Fruit fly (Drosophila melanogaster) whole organism, embryonic: ENCODE measurements around the gene CG14212.
A peak's percentile ranks its signal among the peaks of the same experiment; 100 is the strongest.

ENCODE experiments used
- Atf3 ChIP-seq: fragments of 200-800 bp; sonication (Bioruptor generic); optimal IDR thresholded peaks from 3 replicates; lab custom pipeline; 2016; ENCODE audit warnings: missing biosample characterization, missing genetic modification characterization
- CG10209 ChIP-seq: fragments of 200-800 bp; sonication (Bioruptor generic); optimal IDR thresholded peaks from 3 replicates; lab custom pipeline; 2017; ENCODE audit warnings: missing biosample characterization, mild to moderate bottlenecking, missing genetic modification characterization, missing genetic modification reagents
- CG10321 ChIP-seq: fragments of 200-800 bp; sonication (Bioruptor generic); IDR thresholded peaks from 2 replicates; pipeline ENCODE4 v1.3.6; 2022; ENCODE audit warnings: missing biosample characterization, missing genetic modification characterization
- CG10654 ChIP-seq: fragments of 200-800 bp; sonication (Bioruptor generic); optimal IDR thresholded peaks from 2 replicates; lab custom pipeline; 2016; ENCODE audit warnings: missing biosample characterization, missing genetic modification characterization
- CG10959 ChIP-seq: fragments of 200-800 bp; sonication (Bioruptor generic); IDR thresholded peaks from 2 replicates; pipeline ENCODE4 v1.3.6; 2022; ENCODE audit warnings: missing biosample characterization, missing genetic modification characterization
- CG10979 ChIP-seq: fragments of 200-800 bp; sonication (Bioruptor generic); optimal IDR thresholded peaks from 2 replicates; lab custom pipeline; 2018; ENCODE audit warnings: missing biosample characterization, mild to moderate bottlenecking, missing genetic modification characterization, moderate library complexity
- CG11398 ChIP-seq: fragments of 200-800 bp; sonication (Bioruptor generic); optimal IDR thresholded peaks from 2 replicates; lab custom pipeline; 2016; ENCODE audit warnings: missing biosample characterization, missing genetic modification characterization
- CG11504 ChIP-seq: fragments of 200-800 bp; sonication (Bioruptor generic); optimal IDR thresholded peaks from 3 replicates; lab custom pipeline; 2019; ENCODE audit warnings: missing biosample characterization, mild to moderate bottlenecking, missing genetic modification characterization, moderate library complexity
- CG12299 ChIP-seq: fragments of 200-800 bp; sonication (Bioruptor generic); optimal IDR thresholded peaks from 2 replicates; lab custom pipeline; 2018; ENCODE audit warnings: missing biosample characterization, mild to moderate bottlenecking, missing genetic modification characterization
- CG12744 ChIP-seq: fragments of 200-800 bp; sonication (Bioruptor generic); optimal IDR thresholded peaks from 2 replicates; lab custom pipeline; 2016; ENCODE audit warnings: missing biosample characterization, missing genetic modification characterization
- CG13424 ChIP-seq: fragments of 200-800 bp; sonication (Bioruptor generic); optimal IDR thresholded peaks from 2 replicates; lab custom pipeline; 2019; ENCODE audit warnings: missing biosample characterization, mild to moderate bottlenecking, missing genetic modification characterization, moderate library complexity
- CG13624 ChIP-seq: fragments of 200-800 bp; sonication (Bioruptor generic); optimal IDR thresholded peaks from 2 replicates; lab custom pipeline; 2016; ENCODE audit warnings: missing biosample characterization, missing genetic modification characterization
- CG14441 ChIP-seq: fragments of 200-800 bp; sonication (Bioruptor generic); IDR thresholded peaks from 2 replicates; pipeline ENCODE4 v1.3.6; 2022; ENCODE audit warnings: missing biosample characterization, missing genetic modification characterization
- CG17829 ChIP-seq: fragments of 200-800 bp; optimal IDR thresholded peaks from 2 replicates; lab custom pipeline; 2019; ENCODE audit warnings: missing biosample characterization, mild to moderate bottlenecking, missing genetic modification characterization, moderate library complexity
- CG17912 ChIP-seq: fragments of 200-800 bp; sonication (Bioruptor generic); optimal IDR thresholded peaks from 2 replicates; lab custom pipeline; 2018; ENCODE audit warnings: missing biosample characterization, mild to moderate bottlenecking, missing genetic modification characterization
- CG18476 ChIP-seq: fragments of 200-800 bp; sonication (Bioruptor generic); optimal IDR thresholded peaks from 2 replicates; lab custom pipeline; 2016; ENCODE audit warnings: missing biosample characterization, mild to moderate bottlenecking, missing genetic modification characterization
- CG31441 ChIP-seq: fragments of 200-800 bp; sonication (Bioruptor generic); IDR thresholded peaks from 2 replicates; pipeline ENCODE4 v1.3.6; 2022; ENCODE audit warnings: missing biosample characterization, missing genetic modification characterization
- CG3726 ChIP-seq: fragments of 200-800 bp; sonication (Bioruptor generic); IDR thresholded peaks from 3 replicates; pipeline ENCODE4, ENCODE4 v1.3.6; 2022; ENCODE audit warnings: missing biosample characterization, missing genetic modification characterization
- CG4282 ChIP-seq: fragments of 200-800 bp; sonication (Bioruptor generic); optimal IDR thresholded peaks from 2 replicates; lab custom pipeline; 2016; ENCODE audit warnings: missing biosample characterization, missing genetic modification characterization
- CG6791 ChIP-seq: fragments of 200-800 bp; sonication (Bioruptor generic); IDR thresholded peaks from 3 replicates; pipeline ENCODE4 v1.3.6; 2022; ENCODE audit warnings: missing biosample characterization, missing genetic modification characterization; ENCODE audit not compliant: partially characterized antibody
- CG8089 ChIP-seq: fragments of 200-800 bp; sonication (Bioruptor generic); optimal IDR thresholded peaks from 3 replicates; lab custom pipeline; 2016; ENCODE audit warnings: missing biosample characterization, missing genetic modification characterization
- Dll ChIP-seq: fragments of 200-800 bp; sonication (Bioruptor generic); IDR thresholded peaks from 4 replicates; pipeline ENCODE4 v1.3.6; 2022; ENCODE audit warnings: missing biosample characterization, missing genetic modification characterization; ENCODE audit not compliant: partially characterized antibody
- Drgx ChIP-seq: fragments of 200-800 bp; sonication (Bioruptor generic); IDR thresholded peaks from 2 replicates; pipeline ENCODE4 v1.3.6; 2022; ENCODE audit warnings: missing biosample characterization, missing genetic modification characterization
- H2.0 ChIP-seq: fragments of 200-800 bp; sonication (Bioruptor generic); IDR thresholded peaks from 2 replicates; pipeline ENCODE4 v1.3.6; 2022; ENCODE audit warnings: missing biosample characterization, missing genetic modification characterization
- Hey ChIP-seq: fragments of 200-800 bp; sonication (Bioruptor generic); optimal IDR thresholded peaks from 3 replicates; lab custom pipeline; 2018; ENCODE audit warnings: missing biosample characterization, mild to moderate bottlenecking, missing genetic modification characterization
- Hmx ChIP-seq: fragments of 200-800 bp; sonication (Bioruptor generic); optimal IDR thresholded peaks from 2 replicates; lab custom pipeline; 2016; ENCODE audit warnings: missing biosample characterization, missing genetic modification characterization
- Kr ChIP-seq: fragments of 200-800 bp; sonication (Bioruptor generic); optimal IDR thresholded peaks from 2 replicates; lab custom pipeline; 2017; ENCODE audit warnings: missing biosample characterization, mild to moderate bottlenecking, missing genetic modification characterization
- Pdp1 ChIP-seq, 2 experiments: fragments of 200-800 bp; sonication (Bioruptor generic); optimal IDR thresholded peaks; 3 replicates each; lab custom pipeline; 2016; ENCODE audit warnings: missing biosample characterization in 2 of 2, missing genetic modification characterization in 2 of 2, mild to moderate bottlenecking in 1 of 2, moderate library complexity in 1 of 2
- Six4 ChIP-seq: fragments of 200-800 bp; sonication (Bioruptor generic); optimal IDR thresholded peaks from 2 replicates; lab custom pipeline; 2016; ENCODE audit warnings: missing biosample characterization, missing genetic modification characterization
- bbx ChIP-seq: fragments of 200-800 bp; sonication (Bioruptor generic); IDR thresholded peaks from 2 replicates; pipeline ENCODE4 v1.3.6; 2022; ENCODE audit warnings: missing biosample characterization, missing genetic modification characterization; ENCODE audit not compliant: partially characterized antibody
- bigmax ChIP-seq: fragments of 200-800 bp; sonication (Bioruptor generic); optimal IDR thresholded peaks from 2 replicates; lab custom pipeline; 2018; ENCODE audit warnings: missing biosample characterization, mild to moderate bottlenecking, missing genetic modification characterization
- chm ChIP-seq: fragments of 200-800 bp; sonication (Bioruptor generic); IDR thresholded peaks from 2 replicates; pipeline ENCODE4 v1.3.6; 2022; ENCODE audit warnings: missing biosample characterization, missing genetic modification characterization
- crol ChIP-seq: fragments of 200-800 bp; sonication (Bioruptor generic); IDR thresholded peaks from 2 replicates; pipeline ENCODE4 v1.3.6; 2022; ENCODE audit warnings: missing biosample characterization, missing genetic modification characterization
- da ChIP-seq: fragments of 200-800 bp; sonication (Bioruptor generic); optimal IDR thresholded peaks from 2 replicates; lab custom pipeline; 2016; ENCODE audit warnings: missing biosample characterization, missing genetic modification characterization
- dmrt99B ChIP-seq: fragments of 200-800 bp; sonication (Bioruptor generic); optimal IDR thresholded peaks from 2 replicates; lab custom pipeline; 2018; ENCODE audit warnings: missing biosample characterization, mild to moderate bottlenecking, missing genetic modification characterization, moderate library complexity
- eyg ChIP-seq: fragments of 200-800 bp; sonication (Bioruptor generic); optimal IDR thresholded peaks from 3 replicates; lab custom pipeline; 2016; ENCODE audit warnings: missing biosample characterization, missing genetic modification characterization
- fd96Cb ChIP-seq: fragments of 200-800 bp; sonication (Bioruptor generic); optimal IDR thresholded peaks from 2 replicates; lab custom pipeline; 2018; ENCODE audit warnings: missing biosample characterization, mild to moderate bottlenecking, missing genetic modification characterization, moderate library complexity
- fru ChIP-seq: fragments of >200 bp; optimal IDR thresholded peaks from 2 replicates; lab custom pipeline; 2017
- gro ChIP-seq: fragments of 200-800 bp; sonication (Bioruptor generic); optimal IDR thresholded peaks from 2 replicates; lab custom pipeline; 2016; ENCODE audit warnings: missing biosample characterization, missing genetic modification characterization
- knrl ChIP-seq: fragments of 200-800 bp; sonication (Bioruptor generic); IDR thresholded peaks from 3 replicates; pipeline ENCODE4 v1.3.6; 2022; ENCODE audit warnings: missing biosample characterization, missing genetic modification characterization; ENCODE audit not compliant: partially characterized antibody
- row ChIP-seq: fragments of 200-800 bp; sonication (Bioruptor generic); IDR thresholded peaks from 3 replicates; pipeline ENCODE4 v1.3.6; 2022; ENCODE audit warnings: missing biosample characterization, missing genetic modification characterization
- trh ChIP-seq: fragments of 200-800 bp; sonication (Bioruptor generic); optimal IDR thresholded peaks from 2 replicates; lab custom pipeline; 2016; ENCODE audit warnings: missing biosample characterization, missing genetic modification characterization
- tup ChIP-seq: fragments of 200-800 bp; sonication (Bioruptor generic); optimal IDR thresholded peaks from 2 replicates; lab custom pipeline; 2016; ENCODE audit warnings: missing biosample characterization, mild to moderate bottlenecking, missing genetic modification characterization, moderate library complexity
- unc-4 ChIP-seq: fragments of 200-800 bp; sonication (Bioruptor generic); IDR thresholded peaks from 2 replicates; pipeline ENCODE4 v1.3.6; 2022; ENCODE audit warnings: missing biosample characterization, missing genetic modification characterization; ENCODE audit not compliant: partially characterized antibody
- vnd ChIP-seq: fragments of 200-800 bp; sonication (Bioruptor generic); IDR thresholded peaks from 3 replicates; pipeline ENCODE4 v1.3.6; 2022; ENCODE audit warnings: missing biosample characterization, missing genetic modification characterization; ENCODE audit not compliant: partially characterized antibody
- z ChIP-seq: fragments of 200-800 bp; sonication (Bioruptor generic); IDR thresholded peaks from 3 replicates; pipeline ENCODE4 v1.3.6; 2022; ENCODE audit warnings: missing biosample characterization, missing genetic modification characterization

Gene CG14212

DNA sequence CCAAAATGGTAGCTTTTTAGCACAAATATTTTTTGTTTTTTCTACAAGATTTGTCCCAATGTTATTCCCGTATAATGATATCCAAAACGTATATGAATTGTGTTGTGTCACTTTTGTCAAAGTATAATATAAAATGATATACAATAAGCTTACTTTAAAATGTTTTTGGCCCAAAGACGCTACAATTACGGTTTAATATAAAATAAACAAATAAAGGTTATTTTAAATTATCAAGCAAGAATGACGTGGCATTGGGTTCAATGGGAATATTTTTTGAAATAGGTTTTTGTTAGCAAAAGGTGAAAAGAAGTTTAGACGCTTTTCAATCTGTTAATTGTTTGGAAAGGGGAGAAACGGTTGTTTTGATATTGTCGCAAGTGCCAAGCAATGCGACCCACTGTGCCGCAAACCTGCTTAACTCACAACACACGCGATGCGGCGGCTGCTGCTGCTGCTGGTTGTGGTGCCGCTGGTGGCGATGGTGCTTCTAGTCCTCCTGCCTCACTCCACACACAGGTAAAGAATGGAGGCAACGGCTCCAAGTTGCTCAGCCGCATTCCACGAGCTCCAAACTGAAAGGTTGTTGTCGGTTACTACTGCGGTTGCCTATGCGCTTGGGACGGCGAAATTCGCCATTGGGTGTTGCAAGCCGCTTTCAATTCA lies 37.8 kb downstream of the CG14212 start (continued):
- TF ChIP-seq CG14441 (GFP tag; lab: Robert Waterston, UW) (no peak), CG17912 (GFP tag; lab: Kevin White, UChicago) (no peak)
- TF ChIP-seq, all 482 proteins: peak for 143

DNA sequence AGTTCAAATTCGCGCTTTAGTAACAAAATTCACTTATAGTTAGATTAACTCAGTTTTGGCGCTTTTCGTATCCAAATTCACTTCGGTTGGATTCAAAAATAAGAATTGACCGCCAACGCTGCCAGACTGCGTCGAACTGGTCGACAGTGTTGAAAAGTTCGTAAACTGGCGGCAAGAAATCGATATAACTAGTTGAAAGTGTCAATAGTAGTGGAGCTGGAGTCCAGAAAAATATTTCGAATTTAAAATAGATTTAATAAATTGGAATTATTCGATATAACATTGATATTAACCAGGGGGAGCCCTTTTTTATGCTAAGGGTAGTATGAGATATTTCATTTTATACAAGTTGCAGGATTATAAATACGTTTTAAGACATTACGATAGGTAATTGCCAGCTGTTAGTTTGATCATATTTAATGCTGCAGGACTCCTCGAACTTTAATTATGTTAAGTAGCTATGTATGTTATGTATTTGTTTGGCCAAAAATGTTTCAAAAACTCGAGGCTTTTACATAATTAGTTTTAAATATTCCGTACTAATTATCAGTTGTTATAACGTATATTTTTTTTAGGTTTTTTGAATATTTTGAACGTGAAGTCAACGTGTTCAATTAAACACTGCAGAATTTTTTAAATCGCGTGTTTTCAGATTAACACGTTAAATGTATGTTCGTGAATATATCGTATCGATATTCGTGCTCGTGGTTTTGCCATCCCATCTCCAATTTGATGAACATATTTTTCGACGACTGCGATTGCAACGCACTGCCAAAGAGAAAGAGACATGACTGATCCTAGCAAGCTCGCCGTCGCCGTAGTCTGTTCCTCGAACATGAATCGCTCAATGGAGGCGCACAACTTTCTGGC lies 38.6 kb downstream of the CG14212 start, which contains the start of the genes CG14223 and Ssu72:
Gene CG14223 (minus strand): TSS at position 113 of the 870 bp plus-strand sequence.
Gene Ssu72 (plus strand): TSS at position 703 of the 870 bp plus-strand sequence.
- no peak for TF ChIP-seq CG8089
- no peak for TF ChIP-seq CG4282
- TF ChIP-seq Atf3 (GFP tag; lab: Kevin White, UChicago), result no peak
- TF ChIP-seq crol (GFP tag; lab: Robert Waterston, UW), result no peak
- TF ChIP-seq vnd (GFP tag; lab: Robert Waterston, UW), result peak; percentile 70
- no peak for TF ChIP-seq trh (GFP tag; lab: Kevin White, UChicago)
- no peak for TF ChIP-seq Kr (GFP tag; lab: Kevin White, UChicago)
- TF ChIP-seq CG12299 (tag; lab: Kevin White, UChicago), result no peak
- TF ChIP-seq unc-4 (GFP tag; lab: Robert Waterston, UW), result peak; percentile 62
- peak; percentile 83 for TF ChIP-seq bbx (GFP tag; lab: Robert Waterston, UW)
- no peak for TF ChIP-seq tup (GFP tag; lab: Kevin White, UChicago)
- TF ChIP-seq bigmax, result no peak
- peak; percentile 78; the same call in 2 of the 3 replicates for TF ChIP-seq knrl (GFP tag; lab: Robert Waterston, UW)
- no peak for TF ChIP-seq CG17829 (tag; lab: Kevin White, UChicago)
- TF ChIP-seq z, result no peak
- no peak for TF ChIP-seq CG3726
- no peak for TF ChIP-seq Six4
- TF ChIP-seq CG17912 (GFP tag; lab: Kevin White, UChicago), result no peak
- TF ChIP-seq Hmx, result peak; percentile 12
- TF ChIP-seq Pdp1 (GFP tag; optimal IDR thresholded peaks at IDR 0.05; lab: Kevin White, UChicago), result no peak
- no peak for TF ChIP-seq H2.0
- TF ChIP-seq fru (lab: Kevin White, UChicago), result no peak
- TF ChIP-seq CG13424 (tag; lab: Kevin White, UChicago), result no peak
- peak; percentile 78 for TF ChIP-seq CG6791
- no peak for TF ChIP-seq CG10209 (GFP tag; lab: Kevin White, UChicago)
- TF ChIP-seq CG11398 (GFP tag; lab: Kevin White, UChicago), result no peak
- no peak for TF ChIP-seq CG10959 (GFP tag; lab: Robert Waterston, UW)
- TF ChIP-seq CG18476 (GFP tag; lab: Kevin White, UChicago), result no peak
- TF ChIP-seq Hey (tag; lab: Kevin White, UChicago), result no peak
- TF ChIP-seq CG13624 (GFP tag; lab: Kevin White, UChicago), result no peak
- TF ChIP-seq CG10321 (GFP tag; lab: Robert Waterston, UW), result no peak
- TF ChIP-seq gro (GFP tag; lab: Kevin White, UChicago), result no peak
- no peak for TF ChIP-seq da (GFP tag; lab: Kevin White, UChicago)
- no peak for TF ChIP-seq CG10979
- TF ChIP-seq chm (GFP tag; lab: Robert Waterston, UW), result no peak
- no peak for TF ChIP-seq CG12744 (GFP tag; lab: Kevin White, UChicago)
- TF ChIP-seq Drgx (GFP tag; lab: Robert Waterston, UW), result no peak
- TF ChIP-seq CG10654 (GFP tag; lab: Kevin White, UChicago), result no peak
- no peak for TF ChIP-seq eyg (GFP tag; lab: Kevin White, UChicago)
- TF ChIP-seq fd96Cb, result no peak
- TF ChIP-seq dmrt99B (tag; lab: Kevin White, UChicago), result no peak
- peak; percentile 89 for TF ChIP-seq Dll (GFP tag; lab: Robert Waterston, UW)
- no peak for TF ChIP-seq CG14441 (GFP tag; lab: Robert Waterston, UW)
- no peak for TF ChIP-seq CG11504 (tag; lab: Kevin White, UChicago)
- TF ChIP-seq row, result peak; percentile 34
- no peak for TF ChIP-seq CG31441 (GFP tag; lab: Robert Waterston, UW)
